Worm (Caenorhabditis elegans) whole organism, mixed stage, embryonic: ENCODE results near the gene F14F3.4.

Experiments
- M03D4.4 ChIP-seq: sonication (generic microtip); optimal IDR thresholded peaks from 2 replicates; lab custom pipeline; 2017; ENCODE audit warnings: mild to moderate bottlenecking, missing genetic modification characterization, missing compliant biosample characterization
- bed-3 ChIP-seq: fragments of 200-800 bp; sonication (Bioruptor generic); optimal IDR thresholded peaks from 3 replicates; lab custom pipeline; 2018; ENCODE audit warnings: mild to moderate bottlenecking, missing genetic modification characterization, moderate library complexity, missing compliant biosample characterization
- ceh-39 ChIP-seq: fragments of 150-350 bp; optimal IDR thresholded peaks from 2 replicates; lab custom pipeline; 2014; ENCODE audit warnings: missing biosample characterization, missing genetic modification characterization
- ceh-43 ChIP-seq: fragments of 200-800 bp; sonication (Bioruptor generic); optimal IDR thresholded peaks from 2 replicates; lab custom pipeline; 2018; ENCODE audit warnings: mild to moderate bottlenecking, missing genetic modification characterization, moderate library complexity, missing compliant biosample characterization
- ceh-83 ChIP-seq: fragments of 200-800 bp; sonication (Bioruptor generic); optimal IDR thresholded peaks from 2 replicates; lab custom pipeline; 2018; ENCODE audit warnings: mild to moderate bottlenecking, missing genetic modification characterization, missing compliant biosample characterization
- ces-1 ChIP-seq: fragments of 150-350 bp; optimal IDR thresholded peaks from 2 replicates; lab custom pipeline; 2014; ENCODE audit warnings: missing biosample characterization, missing genetic modification reagents, missing genetic modification characterization
- cnd-1 ChIP-seq: fragments of 200-800 bp; sonication (Bioruptor generic); optimal IDR thresholded peaks from 2 replicates; lab custom pipeline; 2018; ENCODE audit warnings: mild to moderate bottlenecking, missing genetic modification characterization, missing compliant biosample characterization
- drap-1 ChIP-seq: fragments of 200-800 bp; sonication (Bioruptor generic); optimal IDR thresholded peaks from 3 replicates; lab custom pipeline; 2018; ENCODE audit warnings: mild to moderate bottlenecking, missing genetic modification characterization, missing compliant biosample characterization
- elt-1 ChIP-seq: sonication (generic microtip); optimal IDR thresholded peaks from 2 replicates; lab custom pipeline; 2017; ENCODE audit warnings: missing genetic modification characterization, mild to moderate bottlenecking, missing compliant biosample characterization, antibody characterized with exemption, moderate library complexity, borderline replicate concordance; ENCODE audit not compliant: insufficient read depth
- elt-3 ChIP-seq: fragments of 150-350 bp; optimal IDR thresholded peaks from 2 replicates; lab custom pipeline; 2014; ENCODE audit warnings: missing biosample characterization, missing genetic modification characterization
- flh-1 ChIP-seq: fragments of 200-800 bp; sonication (Bioruptor generic); optimal IDR thresholded peaks from 2 replicates; lab custom pipeline; 2018; ENCODE audit warnings: mild to moderate bottlenecking, missing genetic modification characterization, moderate library complexity, missing compliant biosample characterization
- ham-2 ChIP-seq: fragments of 200-800 bp; sonication (Bioruptor generic); optimal IDR thresholded peaks from 2 replicates; lab custom pipeline; 2018; ENCODE audit warnings: mild to moderate bottlenecking, missing genetic modification characterization, missing compliant biosample characterization
- hlh-1 ChIP-seq: fragments of 150-350 bp; optimal IDR thresholded peaks from 2 replicates; lab custom pipeline; 2014; ENCODE audit warnings: missing biosample characterization, missing genetic modification reagents, missing genetic modification characterization
- lin-13 ChIP-seq: fragments of 150-350 bp; optimal IDR thresholded peaks from 2 replicates; lab custom pipeline; 2014; ENCODE audit warnings: missing biosample characterization, missing genetic modification characterization
- lin-32 ChIP-seq: fragments of 200-800 bp; sonication (Bioruptor generic); optimal IDR thresholded peaks from 2 replicates; lab custom pipeline; 2018; ENCODE audit warnings: mild to moderate bottlenecking, missing genetic modification characterization, missing compliant biosample characterization
- lsy-2 ChIP-seq: fragments of 150-350 bp; optimal IDR thresholded peaks from 2 replicates; lab custom pipeline; 2014; ENCODE audit warnings: missing biosample characterization, missing genetic modification characterization
- mab-5 ChIP-seq: fragments of 150-350 bp; optimal IDR thresholded peaks from 2 replicates; lab custom pipeline; 2014; ENCODE audit warnings: missing biosample characterization, missing genetic modification characterization
- mep-1 ChIP-seq: fragments of 150-350 bp; optimal IDR thresholded peaks from 2 replicates; lab custom pipeline; 2017; ENCODE audit warnings: missing biosample characterization, missing genetic modification reagents, missing genetic modification characterization, inconsistent platforms
- mls-2 ChIP-seq: sonication (generic microtip); optimal IDR thresholded peaks from 2 replicates; lab custom pipeline; 2016; ENCODE audit warnings: mild to moderate bottlenecking, missing genetic modification characterization, moderate library complexity, missing compliant biosample characterization
- nhr-12 ChIP-seq: fragments of 150-350 bp; optimal IDR thresholded peaks from 2 replicates; lab custom pipeline; 2014; ENCODE audit warnings: missing biosample characterization, missing genetic modification characterization
- nhr-2 ChIP-seq: fragments of 150-350 bp; optimal IDR thresholded peaks from 2 replicates; lab custom pipeline; 2014; ENCODE audit warnings: missing biosample characterization, missing genetic modification characterization
- nhr-237 ChIP-seq: fragments of 150-350 bp; optimal IDR thresholded peaks from 2 replicates; lab custom pipeline; 2014; ENCODE audit warnings: missing biosample characterization, missing genetic modification characterization
- nhr-28 ChIP-seq: fragments of 150-350 bp; optimal IDR thresholded peaks from 2 replicates; lab custom pipeline; 2014; ENCODE audit warnings: missing biosample characterization, missing genetic modification characterization
- nhr-76 ChIP-seq: sonication (generic microtip); optimal IDR thresholded peaks from 2 replicates; lab custom pipeline; 2017; ENCODE audit warnings: missing biosample characterization, missing genetic modification characterization
- pha-4 ChIP-seq: fragments of 150-350 bp; optimal IDR thresholded peaks from 2 replicates; lab custom pipeline; 2018; ENCODE audit warnings: missing biosample characterization, missing genetic modification reagents, missing genetic modification characterization
- sem-2 ChIP-seq: fragments of 200-800 bp; sonication (Bioruptor generic); optimal IDR thresholded peaks from 2 replicates; lab custom pipeline; 2018; ENCODE audit warnings: mild to moderate bottlenecking, missing genetic modification characterization, missing compliant biosample characterization
- snpc-4 ChIP-seq: fragments of 150-350 bp; optimal IDR thresholded peaks from 2 replicates; lab custom pipeline; 2014; ENCODE audit warnings: missing biosample characterization, missing genetic modification characterization
- sptf-1 ChIP-seq: sonication (generic microtip); optimal IDR thresholded peaks from 2 replicates; lab custom pipeline; 2017; ENCODE audit warnings: mild to moderate bottlenecking, missing genetic modification characterization, moderate library complexity, missing compliant biosample characterization
- tbx-8 ChIP-seq: fragments of 200-800 bp; sonication (Bioruptor generic); optimal IDR thresholded peaks from 2 replicates; lab custom pipeline; 2018; ENCODE audit warnings: mild to moderate bottlenecking, missing genetic modification characterization, moderate library complexity, missing compliant biosample characterization
- unc-120 ChIP-seq: sonication (generic microtip); optimal IDR thresholded peaks from 2 replicates; lab custom pipeline; 2017; ENCODE audit warnings: missing genetic modification characterization, missing compliant biosample characterization; ENCODE audit not compliant: poor library complexity, severe bottlenecking
- unc-39 ChIP-seq: fragments of 150-350 bp; optimal IDR thresholded peaks from 2 replicates; lab custom pipeline; 2014; ENCODE audit warnings: missing biosample characterization, missing genetic modification characterization
- unc-62 ChIP-seq: fragments of 150-350 bp; optimal IDR thresholded peaks from 2 replicates; lab custom pipeline; 2014; ENCODE audit warnings: missing biosample characterization, missing genetic modification reagents, missing genetic modification characterization
- ztf-11 ChIP-seq: fragments of 150-350 bp; optimal IDR thresholded peaks from 2 replicates; lab custom pipeline; 2014; ENCODE audit warnings: missing biosample characterization, missing genetic modification characterization

F14F3.4 gene

ce11 chrX:10533447-10533846, 12.2 kb upstream of the F14F3.4 start, which contains the start of gene glo-3:
TSS of gene glo-3 (plus strand) at chrX:10533699.
- TF ChIP-seq nhr-12 (tag; lab: Kevin White, UChicago), result no peak
- TF ChIP-seq lsy-2 (tag; lab: Kevin White, UChicago), result no peak
- TF ChIP-seq mls-2 (tag; lab: Kevin White, UChicago), result no peak
- TF ChIP-seq nhr-28, result no peak
- TF ChIP-seq unc-62 (GFP tag; lab: Kevin White, UChicago), result no peak
- no peak for TF ChIP-seq ham-2 (GFP tag; lab: Kevin White, UChicago)
- no peak for TF ChIP-seq nhr-237 (tag; lab: Kevin White, UChicago)
- TF ChIP-seq nhr-76, result no peak
- TF ChIP-seq ceh-43 (GFP tag; lab: Kevin White, UChicago), result no peak
- no peak for TF ChIP-seq sptf-1 (tag; lab: Kevin White, UChicago)
- TF ChIP-seq drap-1 (GFP tag; lab: Kevin White, UChicago), result no peak
- no peak for TF ChIP-seq ceh-83 (GFP tag; lab: Kevin White, UChicago)
- no peak for TF ChIP-seq snpc-4 (tag; lab: Kevin White, UChicago)
- TF ChIP-seq mab-5 (tag; lab: Kevin White, UChicago), result no peak
- no peak for TF ChIP-seq tbx-8 (GFP tag; lab: Kevin White, UChicago)
- no peak for TF ChIP-seq nhr-2
- no peak for TF ChIP-seq elt-1 (tag; lab: Kevin White, UChicago)
- no peak for TF ChIP-seq flh-1 (GFP tag; lab: Kevin White, UChicago)

ce11 chrX:10532180-10532833, 11.1 kb upstream of the F14F3.4 start:
- TF ChIP-seq sem-2, result no peak
- no peak for TF ChIP-seq ham-2 (GFP tag; lab: Kevin White, UChicago)
- TF ChIP-seq elt-3, result no peak
- TF ChIP-seq unc-120 (tag; lab: Kevin White, UChicago), result no peak
- no peak for TF ChIP-seq sptf-1 (tag; lab: Kevin White, UChicago)
- TF ChIP-seq mab-5 (tag; lab: Kevin White, UChicago), result no peak
- no peak for TF ChIP-seq flh-1 (GFP tag; lab: Kevin White, UChicago)
- TF ChIP-seq ces-1 (GFP tag; lab: Kevin White, UChicago), result no peak
- TF ChIP-seq lin-32, result no peak
- TF ChIP-seq drap-1 (GFP tag; lab: Kevin White, UChicago), result no peak
- TF ChIP-seq tbx-8 (GFP tag; lab: Kevin White, UChicago), result no peak
- TF ChIP-seq cnd-1 (tag; lab: Kevin White, UChicago), result no peak
- TF ChIP-seq ztf-11 (tag; lab: Kevin White, UChicago), result no peak
- no peak for TF ChIP-seq nhr-28
- TF ChIP-seq bed-3 (GFP tag; lab: Kevin White, UChicago), result no peak
- TF ChIP-seq lin-13, result no peak
- TF ChIP-seq, all 35 proteins: peak for 0

DNA sequence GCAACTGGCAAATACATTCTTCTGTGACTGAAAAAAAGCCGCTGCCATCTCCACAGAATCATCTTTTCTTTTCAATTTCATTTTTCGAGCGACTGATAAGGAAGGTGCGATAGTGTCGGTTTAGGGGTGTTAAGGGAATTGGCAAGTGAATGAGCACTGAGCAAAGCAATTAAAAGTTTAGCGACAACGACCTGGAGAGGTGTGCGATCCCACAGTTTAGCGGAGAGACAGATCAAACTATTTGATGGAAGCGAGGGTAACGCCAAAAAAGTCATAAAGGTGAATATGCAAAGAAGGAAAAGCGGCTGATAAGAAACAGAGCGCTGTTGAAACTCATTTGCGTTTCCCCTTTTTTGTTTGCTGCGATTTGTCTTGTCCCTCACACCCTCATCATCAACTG, 7.8 kb upstream of the F14F3.4 start, which contains the start of the genes F14F3.5 and slcf-1:
F14F3.5 (minus strand) TSS at position 234 of the 400 bp plus-strand sequence.
slcf-1 (plus strand) TSS at position 302 of the 400 bp plus-strand sequence.
- TF ChIP-seq hlh-1 (tag; lab: Kevin White, UChicago) (no peak), ceh-43 (GFP tag; lab: Kevin White, UChicago) (no peak)

- TF ChIP-seq snpc-4 (tag; lab: Kevin White, UChicago) (no peak), ces-1 (GFP tag; lab: Kevin White, UChicago) (no peak), mep-1 (tag; lab: Kevin White, UChicago) (no peak), sptf-1 (tag; lab: Kevin White, UChicago) (no peak), ztf-11 (tag; lab: Kevin White, UChicago) (no peak), ceh-83 (GFP tag; lab: Kevin White, UChicago) (no peak), lin-32 (no peak), cnd-1 (tag; lab: Kevin White, UChicago) (no peak)
These were observed 6.2 kb upstream of the F14F3.4 start for ce11 chrX:10527414-10527813.

DNA sequence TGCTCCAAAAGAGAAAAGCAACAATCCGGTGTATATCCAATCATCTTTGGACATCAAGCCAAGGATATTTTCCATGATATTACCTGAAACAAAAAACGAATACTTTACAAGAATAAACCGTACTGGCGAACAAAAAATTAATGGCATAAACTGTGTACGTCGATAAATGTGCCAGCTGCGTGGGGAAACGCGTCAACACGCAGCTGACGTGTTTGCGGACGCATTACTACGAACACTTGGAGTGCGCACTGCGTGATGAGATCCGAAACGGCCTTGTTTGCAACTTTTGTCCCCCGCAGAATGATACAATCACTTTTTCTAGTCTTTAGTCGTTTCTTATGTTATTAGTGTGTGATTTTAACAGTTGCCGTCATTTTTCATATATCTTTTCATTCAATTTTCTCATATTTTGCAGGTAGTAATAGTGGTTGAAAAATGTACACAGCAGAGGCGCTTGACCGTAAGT, 3.3 kb upstream of the F14F3.4 start, which contains the start of the genes mboa-7 and git-1:
mboa-7 (minus strand) TSS at position 83 of the 466 bp plus-strand sequence.
git-1 (plus strand) TSS at position 416 of the 466 bp plus-strand sequence.
- TF ChIP-seq M03D4.4 (tag; lab: Kevin White, UChicago) (peak; percentile 59), ceh-39 (tag; lab: Kevin White, UChicago) (no peak), mls-2 (tag; lab: Kevin White, UChicago) (peak; percentile 42), flh-1 (GFP tag; lab: Kevin White, UChicago) (no peak), ztf-11 (tag; lab: Kevin White, UChicago) (no peak), unc-120 (tag; lab: Kevin White, UChicago) (peak; percentile 38), lin-13 (peak; percentile 76), hlh-1 (tag; lab: Kevin White, UChicago) (peak; percentile 66), ces-1 (GFP tag; lab: Kevin White, UChicago) (peak; percentile 9), nhr-76 (no peak), unc-39 (tag; lab: Kevin White, UChicago) (no peak), tbx-8 (GFP tag; lab: Kevin White, UChicago) (no peak), sptf-1 (tag; lab: Kevin White, UChicago) (peak; percentile 52), nhr-237 (tag; lab: Kevin White, UChicago) (no peak), lin-32 (peak; percentile 49), lsy-2 (tag; lab: Kevin White, UChicago) (peak; percentile 2), ceh-83 (GFP tag; lab: Kevin White, UChicago) (no peak), pha-4 (peak; percentile 37), mep-1 (tag; lab: Kevin White, UChicago) (peak; percentile 68), ham-2 (GFP tag; lab: Kevin White, UChicago) (no peak)
